Fruit fly (Drosophila melanogaster): Measurements from ENCODE around the gene CG43049.

dm6 chr3L:18898770-18899278 lies 26.1 kb upstream of the CG43049 start, which contains the start of gene RpL26:
- TF ChIP-seq CG8478 (optimal IDR thresholded peaks at IDR 0.05), result no peak
- TF ChIP-seq CTCF (optimal IDR thresholded peaks at IDR 0.05), result peak in 1 of 2 experiments; percentile 28
